Fruit fly (Drosophila melanogaster) whole organism, embryonic: ENCODE results near the gene CG12948.

ENCODE experiments used
- CG10321 ChIP-seq: fragments of 200-800 bp; sonication (Bioruptor generic); IDR thresholded peaks from 2 replicates; pipeline ENCODE4 v1.3.6; 2022; ENCODE audit warnings: missing biosample characterization, missing genetic modification characterization
- CG3726 ChIP-seq: fragments of 200-800 bp; sonication (Bioruptor generic); IDR thresholded peaks from 3 replicates; pipeline ENCODE4, ENCODE4 v1.3.6; 2022; ENCODE audit warnings: missing biosample characterization, missing genetic modification characterization
- CG7357 ChIP-seq: fragments of 200-800 bp; sonication (Bioruptor generic); IDR thresholded peaks from 3 replicates; pipeline ENCODE4 v1.3.6; 2022; ENCODE audit warnings: missing biosample characterization, missing genetic modification characterization
- CG7556 ChIP-seq: fragments of 200-800 bp; sonication (Bioruptor generic); optimal IDR thresholded peaks from 2 replicates; lab custom pipeline; 2017; ENCODE audit warnings: missing biosample characterization, mild to moderate bottlenecking, missing genetic modification characterization
- CG8478 ChIP-seq: fragments of >200 bp; optimal IDR thresholded peaks from 2 replicates; lab custom pipeline; 2018
- CG8944 ChIP-seq: fragments of 200-800 bp; sonication (Bioruptor generic); optimal IDR thresholded peaks from 3 replicates; lab custom pipeline; 2016; ENCODE audit warnings: missing biosample characterization, missing genetic modification characterization
- CG9797 ChIP-seq: fragments of 200-800 bp; sonication (Bioruptor generic); optimal IDR thresholded peaks from 3 replicates; lab custom pipeline; 2018; ENCODE audit warnings: missing biosample characterization, mild to moderate bottlenecking, missing genetic modification characterization
- Dad ChIP-seq: fragments of 200-800 bp; sonication (Bioruptor generic); optimal IDR thresholded peaks from 3 replicates; lab custom pipeline; 2016; ENCODE audit warnings: missing biosample characterization, missing genetic modification characterization
- Ets65A ChIP-seq: fragments of 200-800 bp; sonication (Bioruptor generic); peaks from one replicate; lab custom pipeline; 2016; ENCODE audit warnings: missing biosample characterization, missing genetic modification characterization
- Ptx1 ChIP-seq: fragments of 200-800 bp; sonication (Bioruptor generic); IDR thresholded peaks from 2 replicates; pipeline ENCODE4 v1.3.6; 2022; ENCODE audit warnings: missing biosample characterization, missing genetic modification characterization
- fu2 ChIP-seq: fragments of 200-800 bp; sonication (Bioruptor generic); optimal IDR thresholded peaks from 2 replicates; lab custom pipeline; 2016; ENCODE audit warnings: missing biosample characterization, missing genetic modification characterization
- psq ChIP-seq: fragments of 200-800 bp; sonication (Bioruptor generic); optimal IDR thresholded peaks from 2 replicates; lab custom pipeline; 2017; ENCODE audit warnings: missing biosample characterization, missing genetic modification characterization
- ttk ChIP-seq: fragments of 200-800 bp; sonication (Bioruptor generic); IDR thresholded peaks from 2 replicates; pipeline ENCODE4 v2.1.2; 2022; ENCODE audit warnings: missing biosample characterization, missing genetic modification characterization
- wdn ChIP-seq: fragments of 200-800 bp; sonication (Bioruptor generic); IDR thresholded peaks from 2 replicates; pipeline ENCODE4 v1.3.6; 2022; ENCODE audit warnings: missing biosample characterization, missing genetic modification characterization

- TF ChIP-seq CG7556 (no peak), CG10321 (GFP tag; lab: Robert Waterston, UW) (no peak), ttk (GFP tag; lab: Robert Waterston, UW) (no peak), CG8944 (GFP tag; lab: Kevin White, UChicago) (no peak), psq (GFP tag; lab: Kevin White, UChicago) (no peak), fu2 (GFP tag; lab: Kevin White, UChicago) (no peak), CG8478 (lab: Kevin White, UChicago) (no peak), CG7357 (GFP tag; lab: Robert Waterston, UW) (peak; percentile 96), Ptx1 (GFP tag; lab: Robert Waterston, UW) (no peak), CG3726 (no peak), wdn (GFP tag; lab: Robert Waterston, UW) (no peak), Ets65A (GFP tag; lab: Kevin White, UChicago) (no peak), Dad (no peak), CG9797 (peak; percentile 2)
Measured at dm6 chr3R:9762955-9763931, 15.7 kb upstream of the CG12948 start, which contains the start of the genes Snap24 and CG8478.
